Worm (Caenorhabditis elegans) whole organism, L3 larva: Measurements from ENCODE around the gene abu-9.

ENCODE experiments used
- ama-1 ChIP-seq: fragments of 150-350 bp; optimal IDR thresholded peaks from 2 replicates; lab custom pipeline; 2018
- elt-3 ChIP-seq, 3 experiments: fragments of 150-350 bp in 1 of 3; sonication (generic microtip) in 2 of 3; optimal IDR thresholded peaks; 2 replicates in 2 of 3; 4 replicates in 1 of 3; lab custom pipeline; 2014 to 2017; ENCODE audit warnings: missing biosample characterization in 3 of 3, missing genetic modification characterization in 3 of 3
- lin-39 ChIP-seq: fragments of 150-350 bp; optimal IDR thresholded peaks from 2 replicates; lab custom pipeline; 2018; ENCODE audit warnings: missing biosample characterization, missing genetic modification reagents, missing genetic modification characterization
- mdl-1 ChIP-seq: fragments of 150-350 bp; optimal IDR thresholded peaks from 2 replicates; lab custom pipeline; 2014; ENCODE audit warnings: missing biosample characterization, missing genetic modification characterization
- nhr-11 ChIP-seq: fragments of 150-350 bp; optimal IDR thresholded peaks from 2 replicates; lab custom pipeline; 2014; ENCODE audit warnings: missing biosample characterization, missing genetic modification characterization
- nhr-23 ChIP-seq: fragments of 150-350 bp; optimal IDR thresholded peaks from 2 replicates; lab custom pipeline; 2014; ENCODE audit warnings: missing biosample characterization, missing genetic modification reagents, missing genetic modification characterization
- nhr-76 ChIP-seq: fragments of 150-350 bp; sonication (generic microtip); optimal IDR thresholded peaks from 5 replicates; lab custom pipeline; 2014; ENCODE audit warnings: missing biosample characterization, missing genetic modification characterization
- pha-4 ChIP-seq: fragments of 150-350 bp; optimal IDR thresholded peaks from 2 replicates; lab custom pipeline; 2014; ENCODE audit warnings: missing biosample characterization, missing genetic modification reagents, missing genetic modification characterization
- pqm-1 ChIP-seq: fragments of 150-350 bp; optimal IDR thresholded peaks from 2 replicates; lab custom pipeline; 2017; ENCODE audit warnings: missing biosample characterization, missing genetic modification characterization, inconsistent platforms
- zag-1 ChIP-seq: fragments of 150-350 bp; optimal IDR thresholded peaks from 2 replicates; lab custom pipeline; 2014; ENCODE audit warnings: missing biosample characterization, missing genetic modification characterization

DNA sequence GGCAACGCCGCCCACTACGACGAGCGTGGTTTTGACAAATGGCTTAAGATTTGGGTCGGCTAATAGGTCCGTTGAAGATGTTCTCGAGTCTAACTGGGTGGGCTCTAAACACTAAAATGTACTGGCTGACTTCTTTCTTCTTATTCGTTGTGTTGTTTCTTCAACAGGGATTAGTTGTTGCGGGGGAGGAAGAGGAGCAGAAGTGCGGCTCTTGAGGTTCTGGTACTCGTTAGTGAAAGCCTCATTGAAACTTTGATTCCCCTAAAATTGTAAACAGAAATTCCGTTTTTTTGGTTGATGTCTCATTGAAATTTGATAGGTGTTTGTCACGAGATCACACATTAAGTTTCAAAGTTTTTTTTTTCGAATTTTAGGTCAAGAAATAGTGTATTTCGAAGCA, 11.2 kb upstream of the abu-9 start:
- TF ChIP-seq nhr-76 (tag; lab: Kevin White, UChicago) (no peak), zag-1 (no peak), lin-39 (no peak), mdl-1 (tag; lab: Kevin White, UChicago) (no peak), pha-4 (tag; lab: Kevin White, UChicago) (no peak), pqm-1 (tag; lab: Kevin White, UChicago) (no peak), nhr-11 (tag; lab: Kevin White, UChicago) (no peak), ama-1 (no peak), elt-3 (tag; optimal IDR thresholded peaks at IDR 0.05; lab: Kevin White, UChicago) (no peak), nhr-23 (tag; lab: Kevin White, UChicago) (no peak)
